Fruit fly (Drosophila melanogaster): Measurements from ENCODE around the gene CG3402.
A peak's percentile ranks its signal among the peaks of the same experiment; 100 is the strongest.

Gene CG3402

dm6 chr3L:654019-654418 is 1.3 kb upstream of the CG3402 start, which contains the start of the genes MED30 and Rev1 (continued):
- TF ChIP-seq croc (GFP tag; conservative IDR thresholded peaks at IDR 0.05) (peak; percentile 66), CG1602 (GFP tag; optimal IDR thresholded peaks at IDR 0.05) (peak; percentile 93), CG34422 (GFP tag; IDR thresholded peaks at IDR 0.05) (peak; percentile 86), CG18619 (GFP tag; optimal IDR thresholded peaks at IDR 0.05) (peak; percentile 91), CG17829 (tag; optimal IDR thresholded peaks at IDR 0.05) (peak; percentile 91), run (tag; optimal IDR thresholded peaks at IDR 0.05) (peak; percentile 74), vvl (GFP tag; IDR thresholded peaks at IDR 0.05) (peak; percentile 83), otp (GFP tag; IDR thresholded peaks at IDR 0.05) (peak; percentile 88), CG1603 (tag; optimal IDR thresholded peaks at IDR 0.05) (peak; percentile 92), sisA (GFP tag; IDR thresholded peaks at IDR 0.05) (peak; percentile 89), TFAM (GFP tag; optimal IDR thresholded peaks at IDR 0.05) (peak; percentile 30), CG12744 (GFP tag; optimal IDR thresholded peaks at IDR 0.05) (peak; percentile 92), Ravus (GFP tag; IDR thresholded peaks at IDR 0.05) (peak; percentile 57), D19A (tag; optimal IDR thresholded peaks at IDR 0.05) (peak; percentile 79), CG9727 (GFP tag; optimal IDR thresholded peaks at IDR 0.05) (peak; percentile 86), oc (tag; optimal IDR thresholded peaks at IDR 0.05) (peak; percentile 85), mirr (GFP tag; optimal IDR thresholded peaks at IDR 0.05) (peak; percentile 87), Doc3 (GFP tag; IDR thresholded peaks at IDR 0.05; ENCODE audit: partially characterized antibody) (no peak), bbx (GFP tag; IDR thresholded peaks at IDR 0.05; ENCODE audit: partially characterized antibody) (peak; percentile 29; the same call in 1 of the 2 replicates), CG12236 (GFP tag; optimal IDR thresholded peaks at IDR 0.05) (peak; percentile 87), E2f1 (GFP tag; IDR thresholded peaks at IDR 0.05) (peak; percentile 84), PHDP (tag; optimal IDR thresholded peaks at IDR 0.05) (peak; percentile 95), Dfd (GFP tag; optimal IDR thresholded peaks at IDR 0.05) (no peak), amos (GFP tag; IDR thresholded peaks at IDR 0.05; ENCODE audit: partially characterized antibody) (no peak), HHEX (GFP tag; optimal IDR thresholded peaks at IDR 0.05) (peak; percentile 90), CG1647 (GFP tag; optimal IDR thresholded peaks at IDR 0.05) (peak; percentile 95), Nf-YB (GFP tag; optimal IDR thresholded peaks at IDR 0.05) (peak; percentile 77), pum (GFP tag; optimal IDR thresholded peaks at IDR 0.05) (peak; percentile 97), Tbp (GFP tag; optimal IDR thresholded peaks at IDR 0.05) (no peak), trh (GFP tag; optimal IDR thresholded peaks at IDR 0.05) (peak; percentile 82), bigmax (GFP tag; optimal IDR thresholded peaks at IDR 0.05) (peak; percentile 42), tup (GFP tag; optimal IDR thresholded peaks at IDR 0.05) (peak; percentile 93), CG8924 (tag; optimal IDR thresholded peaks at IDR 0.05) (peak; percentile 93), Kr (GFP tag; optimal IDR thresholded peaks at IDR 0.05) (no peak), Gsc (GFP tag; IDR thresholded peaks at IDR 0.05) (peak; percentile 13; the same call in 1 of the 2 replicates), salm (tag; optimal IDR thresholded peaks at IDR 0.05) (peak; percentile 81), z (GFP tag; IDR thresholded peaks at IDR 0.05) (no peak), lov (optimal IDR thresholded peaks at IDR 0.05) (no peak), lov (GFP tag; IDR thresholded peaks at IDR 0.05) (peak; percentile 83), CG33557 (GFP tag; optimal IDR thresholded peaks at IDR 0.05) (peak; percentile 74), zen (tag; optimal IDR thresholded peaks at IDR 0.05) (peak; percentile 89), ash1 (GFP tag; optimal IDR thresholded peaks at IDR 0.05) (peak; percentile 83), aop (GFP tag; IDR thresholded peaks at IDR 0.05) (peak; percentile 79), Myb (GFP tag; optimal IDR thresholded peaks at IDR 0.05) (peak; percentile 88), pho (GFP tag; optimal IDR thresholded peaks at IDR 0.05) (peak; percentile 98), CG14050 (GFP tag; IDR thresholded peaks at IDR 0.05) (peak; percentile 81), tin (GFP tag; optimal IDR thresholded peaks at IDR 0.05) (peak; percentile 95), slbo (GFP tag; IDR thresholded peaks at IDR 0.05) (peak; percentile 97), dimm (GFP tag; IDR thresholded peaks at IDR 0.05) (peak; percentile 68; the same call in 1 of the 2 replicates), gro (GFP tag; optimal IDR thresholded peaks at IDR 0.05) (peak; percentile 98), CG13424 (tag; optimal IDR thresholded peaks at IDR 0.05) (peak; percentile 94), CG15269 (tag; optimal IDR thresholded peaks at IDR 0.05) (peak; percentile 93)

Measured in whole organism, embryonic.